Fruit fly (Drosophila melanogaster) whole organism, embryonic: ENCODE results near the gene dome.
A peak's percentile ranks its signal among the peaks of the same experiment; 100 is the strongest.

Source experiments
- B-H1 ChIP-seq: fragments of 200-800 bp; sonication (Bioruptor generic); IDR thresholded peaks from 3 replicates; pipeline ENCODE4 v1.3.6; 2022; ENCODE audit warnings: missing biosample characterization, missing genetic modification characterization
- C15 ChIP-seq: fragments of 200-800 bp; sonication (Bioruptor generic); IDR thresholded peaks from 3 replicates; pipeline ENCODE4 v1.3.6; 2022; ENCODE audit warnings: missing biosample characterization, missing genetic modification characterization
- CG10147 ChIP-seq: fragments of 200-800 bp; sonication (Bioruptor generic); optimal IDR thresholded peaks from 2 replicates; lab custom pipeline; 2019; ENCODE audit warnings: missing biosample characterization, mild to moderate bottlenecking, missing genetic modification characterization, moderate library complexity
- CG10431 ChIP-seq: fragments of 200-800 bp; sonication (Bioruptor generic); optimal IDR thresholded peaks from 3 replicates; lab custom pipeline; 2018; ENCODE audit warnings: missing biosample characterization, mild to moderate bottlenecking, missing genetic modification characterization
- CG11560 ChIP-seq: fragments of 200-800 bp; sonication (Bioruptor generic); IDR thresholded peaks from 3 replicates; pipeline ENCODE4 v1.3.6; 2022; ENCODE audit warnings: missing biosample characterization, missing genetic modification characterization
- CG12071 ChIP-seq: fragments of 200-800 bp; sonication (Bioruptor generic); optimal IDR thresholded peaks from 3 replicates; lab custom pipeline; 2018; ENCODE audit warnings: missing biosample characterization, mild to moderate bottlenecking, missing genetic modification characterization
- CG12236 ChIP-seq: fragments of 200-800 bp; sonication (Bioruptor generic); optimal IDR thresholded peaks from 2 replicates; lab custom pipeline; 2016; ENCODE audit warnings: missing biosample characterization, missing genetic modification characterization
- CG12744 ChIP-seq: fragments of 200-800 bp; sonication (Bioruptor generic); optimal IDR thresholded peaks from 2 replicates; lab custom pipeline; 2016; ENCODE audit warnings: missing biosample characterization, missing genetic modification characterization
- CG13424 ChIP-seq: fragments of 200-800 bp; sonication (Bioruptor generic); optimal IDR thresholded peaks from 2 replicates; lab custom pipeline; 2019; ENCODE audit warnings: missing biosample characterization, mild to moderate bottlenecking, missing genetic modification characterization, moderate library complexity
- CG16779 ChIP-seq: fragments of 200-800 bp; sonication (Bioruptor generic); IDR thresholded peaks from 2 replicates; pipeline ENCODE4 v1.3.6; 2022; ENCODE audit warnings: missing biosample characterization, missing genetic modification characterization
- CG16813 ChIP-seq: fragments of 200-800 bp; sonication (Bioruptor generic); IDR thresholded peaks from 3 replicates; pipeline ENCODE4 v1.3.6; 2022; ENCODE audit warnings: missing biosample characterization, missing genetic modification characterization; ENCODE audit not compliant: partially characterized antibody
- CG1792 ChIP-seq: fragments of 200-800 bp; sonication (Bioruptor generic); optimal IDR thresholded peaks from 2 replicates; lab custom pipeline; 2016; ENCODE audit warnings: missing biosample characterization, missing genetic modification characterization
- CG2199 ChIP-seq: fragments of 200-800 bp; sonication (Bioruptor generic); IDR thresholded peaks from 3 replicates; pipeline ENCODE4 v1.3.6; 2022; ENCODE audit warnings: missing biosample characterization, missing genetic modification characterization
- CG2678 ChIP-seq: fragments of 200-800 bp; sonication (Bioruptor generic); optimal IDR thresholded peaks from 3 replicates; lab custom pipeline; 2019; ENCODE audit warnings: missing biosample characterization, mild to moderate bottlenecking, missing genetic modification characterization, moderate library complexity
- CG30403 ChIP-seq: fragments of 200-800 bp; sonication (Bioruptor generic); optimal IDR thresholded peaks from 3 replicates; lab custom pipeline; 2016; ENCODE audit warnings: missing biosample characterization, missing genetic modification characterization
- CG31365 ChIP-seq: fragments of 200-800 bp; sonication (Bioruptor generic); optimal IDR thresholded peaks from 2 replicates; lab custom pipeline; 2018; ENCODE audit warnings: missing biosample characterization, mild to moderate bottlenecking, missing genetic modification characterization
- CG4617 ChIP-seq: fragments of 200-800 bp; sonication (Bioruptor generic); optimal IDR thresholded peaks from 3 replicates; lab custom pipeline; 2016; ENCODE audit warnings: missing biosample characterization, missing genetic modification characterization, borderline replicate concordance
- CG5953 ChIP-seq: fragments of 200-800 bp; sonication (Bioruptor generic); IDR thresholded peaks from 2 replicates; pipeline ENCODE4 v1.3.6; 2022; ENCODE audit warnings: missing biosample characterization, missing genetic modification characterization
- CG6689 ChIP-seq: fragments of 200-800 bp; sonication (Bioruptor generic); IDR thresholded peaks from 2 replicates; pipeline ENCODE4 v1.3.6; 2022; ENCODE audit warnings: missing biosample characterization, missing genetic modification characterization
- CG7963 ChIP-seq: fragments of 200-800 bp; sonication (Bioruptor generic); IDR thresholded peaks from 3 replicates; pipeline ENCODE4 v1.3.6; 2022; ENCODE audit warnings: missing biosample characterization, missing genetic modification characterization; ENCODE audit not compliant: partially characterized antibody
- CG8290 ChIP-seq, 3 experiments: fragments of 200-800 bp; sonication (Bioruptor generic); optimal IDR thresholded peaks; 2 replicates each; lab custom pipeline; 2016 to 2019; ENCODE audit warnings: missing biosample characterization in 3 of 3, missing genetic modification characterization in 3 of 3, mild to moderate bottlenecking in 2 of 3, moderate library complexity in 1 of 3
- CG8388 ChIP-seq: fragments of 200-800 bp; sonication (Bioruptor generic); optimal IDR thresholded peaks from 2 replicates; lab custom pipeline; 2019; ENCODE audit warnings: missing biosample characterization, mild to moderate bottlenecking, missing genetic modification characterization, moderate library complexity
- CG8924 ChIP-seq: fragments of 200-800 bp; optimal IDR thresholded peaks from 3 replicates; lab custom pipeline; 2019; ENCODE audit warnings: missing biosample characterization, mild to moderate bottlenecking, missing genetic modification characterization, moderate library complexity
- Fer1 ChIP-seq: fragments of 200-800 bp; sonication (Bioruptor generic); optimal IDR thresholded peaks from 2 replicates; lab custom pipeline; 2017; ENCODE audit warnings: missing biosample characterization, mild to moderate bottlenecking, missing genetic modification characterization
- HLH4C ChIP-seq: fragments of 200-800 bp; sonication (Bioruptor generic); IDR thresholded peaks from 3 replicates; pipeline ENCODE4 v1.3.6; 2022; ENCODE audit warnings: missing biosample characterization, missing genetic modification characterization; ENCODE audit not compliant: partially characterized antibody
- HLH54F ChIP-seq: fragments of 200-800 bp; sonication (Bioruptor generic); optimal IDR thresholded peaks from 3 replicates; lab custom pipeline; 2016; ENCODE audit warnings: missing biosample characterization, missing genetic modification characterization
- Hr78 ChIP-seq, 2 experiments: fragments of 200-800 bp in 1 of 2; fragments of >200 bp in 1 of 2; sonication (Bioruptor generic) in 1 of 2; optimal IDR thresholded peaks; 2 replicates each; lab custom pipeline; 2017 to 2019; ENCODE audit warnings: missing biosample characterization in 2 of 2, missing genetic modification characterization in 2 of 2, mild to moderate bottlenecking in 1 of 2, moderate library complexity in 1 of 2
- Hsf ChIP-seq: fragments of 200-800 bp; sonication (Bioruptor generic); optimal IDR thresholded peaks from 3 replicates; lab custom pipeline; 2016; ENCODE audit warnings: missing biosample characterization, missing genetic modification characterization
- Max ChIP-seq: fragments of 200-800 bp; sonication (Bioruptor generic); optimal IDR thresholded peaks from 2 replicates; lab custom pipeline; 2016; ENCODE audit warnings: missing biosample characterization, mild to moderate bottlenecking, missing genetic modification characterization
- NFAT ChIP-seq: fragments of 200-800 bp; sonication (Bioruptor generic); IDR thresholded peaks from 2 replicates; pipeline ENCODE4 v1.3.6; 2022; ENCODE audit warnings: missing biosample characterization, missing genetic modification characterization
- Sox100B ChIP-seq: fragments of 200-800 bp; sonication (Bioruptor generic); optimal IDR thresholded peaks from 3 replicates; lab custom pipeline; 2018; ENCODE audit warnings: missing biosample characterization, mild to moderate bottlenecking, missing genetic modification characterization
- ato ChIP-seq: fragments of 200-800 bp; sonication (Bioruptor generic); IDR thresholded peaks from 2 replicates; pipeline ENCODE4 v1.3.6; 2022; ENCODE audit warnings: missing biosample characterization, missing genetic modification characterization; ENCODE audit not compliant: partially characterized antibody
- bcd ChIP-seq: fragments of 200-800 bp; sonication (Bioruptor generic); optimal IDR thresholded peaks from 2 replicates; lab custom pipeline; 2017; ENCODE audit warnings: missing biosample characterization, mild to moderate bottlenecking, missing genetic modification characterization
- cg ChIP-seq: fragments of 200-800 bp; sonication (Bioruptor generic); optimal IDR thresholded peaks from 3 replicates; lab custom pipeline; 2019; ENCODE audit warnings: missing biosample characterization, mild to moderate bottlenecking, missing genetic modification characterization, moderate library complexity
- chn ChIP-seq: fragments of 200-800 bp; sonication (Bioruptor generic); optimal IDR thresholded peaks from 2 replicates; lab custom pipeline; 2016; ENCODE audit warnings: missing biosample characterization, missing genetic modification characterization
- eyg ChIP-seq: fragments of 200-800 bp; sonication (Bioruptor generic); optimal IDR thresholded peaks from 3 replicates; lab custom pipeline; 2016; ENCODE audit warnings: missing biosample characterization, missing genetic modification characterization
- fd3F ChIP-seq: fragments of 200-800 bp; sonication (Bioruptor generic); optimal IDR thresholded peaks from 2 replicates; lab custom pipeline; 2018; ENCODE audit warnings: missing biosample characterization, mild to moderate bottlenecking, missing genetic modification characterization, moderate library complexity
- fu2 ChIP-seq: fragments of 200-800 bp; sonication (Bioruptor generic); optimal IDR thresholded peaks from 2 replicates; lab custom pipeline; 2016; ENCODE audit warnings: missing biosample characterization, missing genetic modification characterization
- h ChIP-seq: fragments of >200 bp; optimal IDR thresholded peaks from 2 replicates; lab custom pipeline; 2017
- ham ChIP-seq: fragments of 200-800 bp; sonication (Bioruptor generic); IDR thresholded peaks from 2 replicates; pipeline ENCODE4 v1.3.6; 2022; ENCODE audit warnings: missing biosample characterization, missing genetic modification characterization
- kay ChIP-seq: fragments of 200-800 bp; sonication (Bioruptor generic); optimal IDR thresholded peaks from 2 replicates; lab custom pipeline; 2016; ENCODE audit warnings: missing biosample characterization, missing genetic modification characterization
- oc ChIP-seq: fragments of 200-800 bp; sonication (Bioruptor generic); optimal IDR thresholded peaks from 2 replicates; lab custom pipeline; 2018; ENCODE audit warnings: missing biosample characterization, mild to moderate bottlenecking, missing genetic modification characterization, moderate library complexity
- otp ChIP-seq: fragments of 200-800 bp; sonication (Bioruptor generic); IDR thresholded peaks from 3 replicates; pipeline ENCODE4, ENCODE4 v1.3.6; 2022; ENCODE audit warnings: missing biosample characterization, missing genetic modification characterization
- pho ChIP-seq: fragments of 200-800 bp; sonication (Bioruptor generic); optimal IDR thresholded peaks from 2 replicates; lab custom pipeline; 2016; ENCODE audit warnings: missing biosample characterization, missing genetic modification characterization
- ttk ChIP-seq: fragments of 200-800 bp; sonication (Bioruptor generic); IDR thresholded peaks from 2 replicates; pipeline ENCODE4 v2.1.2; 2022; ENCODE audit warnings: missing biosample characterization, missing genetic modification characterization
- twi ChIP-seq: fragments of 200-800 bp; optimal IDR thresholded peaks from 2 replicates; lab custom pipeline; 2019; ENCODE audit warnings: missing biosample characterization, mild to moderate bottlenecking, missing genetic modification characterization, moderate library complexity
- vnd ChIP-seq: fragments of 200-800 bp; sonication (Bioruptor generic); IDR thresholded peaks from 3 replicates; pipeline ENCODE4 v1.3.6; 2022; ENCODE audit warnings: missing biosample characterization, missing genetic modification characterization; ENCODE audit not compliant: partially characterized antibody
- zfh2 ChIP-seq: fragments of 200-800 bp; sonication (Bioruptor generic); optimal IDR thresholded peaks from 2 replicates; lab custom pipeline; 2016; ENCODE audit warnings: missing biosample characterization, missing genetic modification characterization

The dome gene

dm6 chrX:19692951-19693698 is 9.8 kb upstream of the dome start, which contains the start of gene Mer:
Gene Mer (minus strand): TSS chrX:19693500.
- TF ChIP-seq CG5953 (peak; percentile 75; the same call in 1 of the 2 replicates), CG4617 (peak; percentile 79), chn (peak; percentile 77), CG8924 (tag; lab: Kevin White, UChicago) (peak; percentile 81), CG1792 (GFP tag; lab: Kevin White, UChicago) (peak; percentile 71), CG31365 (tag; lab: Kevin White, UChicago) (peak; percentile 72), CG12071 (GFP tag; lab: Kevin White, UChicago) (peak; percentile 90), cg (GFP tag; lab: Kevin White, UChicago) (no peak), bcd (GFP tag; lab: Kevin White, UChicago) (peak; percentile 85), NFAT (GFP tag; lab: Robert Waterston, UW) (peak; percentile 48), fd3F (GFP tag; lab: Kevin White, UChicago) (peak; percentile 74), HLH54F (GFP tag; lab: Kevin White, UChicago) (peak; percentile 86), CG10147 (GFP tag; lab: Kevin White, UChicago) (peak; percentile 78), eyg (peak; percentile 77), twi (tag; lab: Kevin White, UChicago) (peak; percentile 62), B-H1 (GFP tag; lab: Robert Waterston, UW) (peak; percentile 49; the same call in 2 of the 3 replicates), pho (peak; percentile 72), Hr78 (GFP tag; optimal IDR thresholded peaks at IDR 0.05; lab: Kevin White, UChicago) (no peak), otp (GFP tag; lab: Robert Waterston, UW) (peak; percentile 76; the same call in 2 of the 3 replicates), Hsf (GFP tag; lab: Kevin White, UChicago) (peak; percentile 88), ato (no peak), HLH4C (GFP tag; lab: Robert Waterston, UW) (no peak), CG11560 (tag; lab: Robert Waterston, UW) (0 out of 3 replicates have a peak, but pooled peaks have one; percentile 36), CG13424 (tag; lab: Kevin White, UChicago) (peak; percentile 82), CG2678 (tag; lab: Kevin White, UChicago) (peak; percentile 88), C15 (GFP tag; lab: Robert Waterston, UW) (no peak), CG12744 (GFP tag; lab: Kevin White, UChicago) (peak; percentile 49), fu2 (GFP tag; lab: Kevin White, UChicago) (peak; percentile 78), CG16813 (GFP tag; lab: Robert Waterston, UW) (no peak), oc (tag; lab: Kevin White, UChicago) (peak; percentile 59), CG2199 (GFP tag; lab: Robert Waterston, UW) (0 out of 3 replicates have a peak, but pooled peaks have one; percentile 53), kay (GFP tag; lab: Kevin White, UChicago) (peak; percentile 55), CG8388 (peak; percentile 73), h (lab: Kevin White, UChicago) (no peak), Fer1 (peak; percentile 91), vnd (GFP tag; lab: Robert Waterston, UW) (no peak), ham (0 out of 2 replicates have a peak, but pooled peaks have one; percentile 57), zfh2 (peak; percentile 84), CG12236 (GFP tag; lab: Kevin White, UChicago) (peak; percentile 51), CG8290 (GFP tag; optimal IDR thresholded peaks at IDR 0.05; lab: Kevin White, UChicago) (peak; percentile 85), CG8290 (tag; optimal IDR thresholded peaks at IDR 0.05; lab: Kevin White, UChicago) (peak; percentile 49 to 97), CG10431 (GFP tag; lab: Kevin White, UChicago) (peak; percentile 60), CG16779 (0 out of 2 replicates have a peak, but pooled peaks have one; percentile 27), CG30403 (GFP tag; lab: Kevin White, UChicago) (peak; percentile 84), ttk (GFP tag; lab: Robert Waterston, UW) (peak; percentile 74), CG7963 (GFP tag; lab: Robert Waterston, UW) (no peak), Max (peak; percentile 69), Sox100B (GFP tag; lab: Kevin White, UChicago) (no peak), CG6689 (GFP tag; lab: Robert Waterston, UW) (peak; percentile 74)
